Worm (Caenorhabditis elegans): ENCODE data around the gene T06E6.10.

DNA sequence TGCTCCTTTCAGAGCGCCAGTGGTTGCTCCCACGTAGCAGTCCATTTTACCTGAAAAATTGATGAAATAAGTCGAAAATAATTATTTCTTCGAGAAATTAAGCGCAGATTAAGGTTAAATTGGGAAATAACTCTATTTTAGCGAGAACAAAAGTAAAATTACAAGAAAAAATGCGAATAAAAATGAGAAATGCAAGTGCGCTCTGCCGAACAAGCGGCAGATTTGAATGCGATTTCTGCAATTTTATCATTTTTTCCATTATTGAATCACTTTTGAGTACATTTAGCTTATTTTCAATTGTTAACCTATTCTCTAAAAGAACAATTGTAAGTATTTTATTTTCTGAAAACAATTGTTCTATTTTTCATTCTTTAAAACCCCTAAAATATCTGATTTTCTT is 23.0 kb upstream of the T06E6.10 start, which contains the start of gene T06E6.1:
- TF ChIP-seq lsy-27 (tag; optimal IDR thresholded peaks at IDR 0.05; ENCODE audit: borderline replicate concordance, insufficient read depth) (no peak), unc-62 (GFP tag; optimal IDR thresholded peaks at IDR 0.05) (no peak), ZK185.1 (tag; optimal IDR thresholded peaks at IDR 0.05; ENCODE audit: poor library complexity, severe bottlenecking) (no peak), dox-1 (GFP tag; IDR thresholded peaks at IDR 0.05) (no peak), F49E8.2 (tag; optimal IDR thresholded peaks at IDR 0.05; ENCODE audit: insufficient read depth) (no peak), F10E7.11 (tag; optimal IDR thresholded peaks at IDR 0.05) (no peak), madf-6 (GFP tag; IDR thresholded peaks at IDR 0.05) (no peak), K11D2.4 (GFP tag; IDR thresholded peaks at IDR 0.05) (no peak), attf-3 (GFP tag; conservative IDR thresholded peaks at IDR 0.05) (no peak), pha-4 (tag; optimal IDR thresholded peaks at IDR 0.05) (no peak), lag-1 (GFP tag; IDR thresholded peaks at IDR 0.05) (no peak)

All from whole organism, young adult.